Fruit fly (Drosophila melanogaster): ENCODE results near the gene Ptp61F.

Gene Ptp61F

dm6 chr3L:1323136-1323535 lies 151.9 kb downstream of the Ptp61F start (continued):
- TF ChIP-seq CG12659 (GFP tag; optimal IDR thresholded peaks at IDR 0.05) (peak; percentile 50), CG12769 (tag; optimal IDR thresholded peaks at IDR 0.05) (no peak), sc (optimal IDR thresholded peaks at IDR 0.05) (no peak), sc (GFP tag; optimal IDR thresholded peaks at IDR 0.05) (peak; percentile 82), TFAM (GFP tag; optimal IDR thresholded peaks at IDR 0.05) (peak; percentile 10), pho (GFP tag; optimal IDR thresholded peaks at IDR 0.05) (peak; percentile 11), ken (GFP tag; IDR thresholded peaks at IDR 0.05) (peak; percentile 55; the same call in 2 of the 3 replicates), CG18476 (GFP tag; optimal IDR thresholded peaks at IDR 0.05) (no peak), CG6689 (GFP tag; IDR thresholded peaks at IDR 0.05) (peak; percentile 72), dm (GFP tag; optimal IDR thresholded peaks at IDR 0.05) (peak; percentile 41), tx (GFP tag; optimal IDR thresholded peaks at IDR 0.05) (peak; percentile 56), Hey (tag; optimal IDR thresholded peaks at IDR 0.05) (no peak), CkIIα-i1 (GFP tag; IDR thresholded peaks at IDR 0.05) (no peak), CG13775 (GFP tag; optimal IDR thresholded peaks at IDR 0.05) (peak; percentile 53), Kr (GFP tag; optimal IDR thresholded peaks at IDR 0.05) (no peak), CG13123 (GFP tag; optimal IDR thresholded peaks at IDR 0.05) (no peak), fd64A (GFP tag; optimal IDR thresholded peaks at IDR 0.05) (peak; percentile 64), CG9609 (GFP tag; optimal IDR thresholded peaks at IDR 0.05) (peak; percentile 58), CG12219 (GFP tag; optimal IDR thresholded peaks at IDR 0.05) (peak; percentile 71), org-1 (GFP tag; optimal IDR thresholded peaks at IDR 0.05) (peak; percentile 37), run (tag; optimal IDR thresholded peaks at IDR 0.05) (no peak), CG8359 (GFP tag; optimal IDR thresholded peaks at IDR 0.05; ENCODE audit: borderline replicate concordance) (peak; percentile 49), Ets97D (GFP tag; optimal IDR thresholded peaks at IDR 0.05) (peak; percentile 14), Jarid2 (GFP tag; optimal IDR thresholded peaks at IDR 0.05) (peak; percentile 9), Dp (GFP tag; optimal IDR thresholded peaks at IDR 0.05) (no peak), seq (GFP tag; IDR thresholded peaks at IDR 0.05) (no peak), bbx (GFP tag; IDR thresholded peaks at IDR 0.05; ENCODE audit: partially characterized antibody) (no peak), stwl (tag; optimal IDR thresholded peaks at IDR 0.05) (no peak), gro (GFP tag; optimal IDR thresholded peaks at IDR 0.05) (no peak), fu2 (GFP tag; optimal IDR thresholded peaks at IDR 0.05) (peak; percentile 51), Dek (tag; optimal IDR thresholded peaks at IDR 0.05) (no peak), en (GFP tag; optimal IDR thresholded peaks at IDR 0.05) (peak; percentile 51), CG8281 (tag; optimal IDR thresholded peaks at IDR 0.05) (peak; percentile 20), ssp (GFP tag; IDR thresholded peaks at IDR 0.05) (peak; percentile 59), exex (tag; optimal IDR thresholded peaks at IDR 0.05) (no peak), nmo (GFP tag; optimal IDR thresholded peaks at IDR 0.05) (peak; percentile 89), prd (optimal IDR thresholded peaks at IDR 0.05) (no peak), prd (GFP tag; IDR thresholded peaks at IDR 0.05) (peak; percentile 63; the same call in 2 of the 3 replicates), CG10147 (GFP tag; optimal IDR thresholded peaks at IDR 0.05) (peak; percentile 44), CTCF (GFP tag; optimal IDR thresholded peaks at IDR 0.05) (no peak), CG31441 (GFP tag; IDR thresholded peaks at IDR 0.05) (peak; percentile 71), row (GFP tag; IDR thresholded peaks at IDR 0.05) (peak; percentile 80), CHES-1-like (GFP tag; optimal IDR thresholded peaks at IDR 0.05) (peak; percentile 63), corto (GFP tag; optimal IDR thresholded peaks at IDR 0.05) (no peak), CG33557 (GFP tag; optimal IDR thresholded peaks at IDR 0.05) (peak; percentile 88), CG6254 (GFP tag; optimal IDR thresholded peaks at IDR 0.05) (peak; percentile 69), CG10209 (GFP tag; optimal IDR thresholded peaks at IDR 0.05) (peak; percentile 73), CG1024 (GFP tag; IDR thresholded peaks at IDR 0.05) (0 out of 2 replicates have a peak, but pooled peaks have one; percentile 12), Ptx1 (GFP tag; IDR thresholded peaks at IDR 0.05) (peak; percentile 41), CG17568 (GFP tag; optimal IDR thresholded peaks at IDR 0.05) (peak; percentile 66), danr (GFP tag; IDR thresholded peaks at IDR 0.05) (peak; percentile 42; the same call in 1 of the 2 replicates), ind (GFP tag; optimal IDR thresholded peaks at IDR 0.05) (peak; percentile 58)

All from whole organism, embryonic.